Fruit fly (Drosophila melanogaster) S2 (cell line): ENCODE measurements around the gene SNF4Agamma.

Source experiments
- CG8478 ChIP-seq: fragments of >200 bp; optimal IDR thresholded peaks from 2 replicates; lab custom pipeline; 2018
- CTCF ChIP-seq, 2 experiments: fragments of >200 bp; optimal IDR thresholded peaks; 2 replicates each; lab custom pipeline; 2018

DNA sequence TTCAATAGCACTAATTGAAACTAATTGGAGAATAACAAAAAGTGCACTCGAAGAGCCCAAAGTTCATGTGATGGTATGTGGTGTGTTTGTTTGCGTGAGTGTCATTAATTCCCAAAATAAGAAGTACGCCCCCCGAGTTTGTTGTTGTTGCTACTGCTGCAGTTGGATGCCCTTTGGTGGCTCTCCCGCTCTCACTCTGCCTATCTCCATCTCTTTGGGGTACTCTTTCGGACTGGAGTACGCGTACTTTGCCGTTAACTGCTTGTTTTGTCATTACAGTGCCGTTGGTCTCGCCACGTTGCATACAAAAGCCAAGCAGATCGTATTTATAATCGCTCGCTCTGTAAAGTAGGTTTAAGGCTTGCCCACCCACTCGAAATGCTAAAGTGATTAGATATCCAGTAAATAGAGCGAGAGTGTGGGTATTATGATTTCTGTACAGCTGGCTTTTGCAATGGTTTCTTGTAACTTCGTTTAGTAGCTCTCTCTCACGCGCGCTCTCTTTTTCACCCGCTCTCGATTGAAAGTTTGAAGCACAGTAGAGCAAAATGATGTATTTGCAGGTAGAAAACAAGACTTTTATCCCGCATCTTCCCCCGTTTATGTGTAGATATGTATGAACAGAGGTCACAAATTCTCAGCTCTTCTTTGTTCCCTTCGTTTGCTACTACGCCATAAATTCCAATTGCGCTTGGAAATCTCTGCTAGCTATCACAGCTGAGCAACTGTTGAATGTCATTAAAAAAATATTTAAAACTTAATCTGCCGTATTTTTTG is 28.4 kb upstream of the SNF4Agamma start:
- TF ChIP-seq CG8478 (lab: Kevin White, UChicago) (no peak), CTCF (optimal IDR thresholded peaks at IDR 0.05; lab: Kevin White, UChicago) (no peak)
